Worm (Caenorhabditis elegans): ENCODE results near the gene rpl-10.

rpl-10 gene

ce11 chrII:8162120-8162648 is 18.5 kb downstream of the rpl-10 start, which contains the start of the genes emb-27 and rrf-3:
emb-27 (minus strand) TSS chrII:8162170.
rrf-3 (plus strand) TSS chrII:8162465.
- no peak for TF ChIP-seq unc-62 (GFP tag; optimal IDR thresholded peaks at IDR 0.05)

- no peak for TF ChIP-seq unc-62 (GFP tag; optimal IDR thresholded peaks at IDR 0.05)
Measured at ce11 chrII:8169283-8169682, 25.6 kb downstream of the rpl-10 start, which contains the start of gene T05C12.15. T05C12.15 (plus strand) TSS chrII:8169583.

- TF ChIP-seq unc-62 (GFP tag; optimal IDR thresholded peaks at IDR 0.05) = no peak
Measured at ce11 chrII:8170374-8170773, 26.7 kb downstream of the rpl-10 start, which contains the start of gene T05C12.11. T05C12.11 (minus strand) TSS chrII:8170474.

- no peak for TF ChIP-seq unc-62 (GFP tag; optimal IDR thresholded peaks at IDR 0.05)
Measured at ce11 chrII:8173449-8173848, 29.8 kb downstream of the rpl-10 start, which contains the start of the genes decr-1.3 and T05C12.1. decr-1.3 (minus strand) TSS chrII:8173549. T05C12.1 (plus strand) TSS chrII:8173680.

- TF ChIP-seq unc-62 (GFP tag; optimal IDR thresholded peaks at IDR 0.05) = no peak
Measured at ce11 chrII:8174148-8174547, 30.5 kb downstream of the rpl-10 start.

- TF ChIP-seq unc-62 (GFP tag; optimal IDR thresholded peaks at IDR 0.05) = no peak
Measured at ce11 chrII:8177095-8177494, 33.4 kb downstream of the rpl-10 start, which contains the start of gene acr-14. acr-14 (minus strand) TSS chrII:8177195.

- no peak for TF ChIP-seq unc-62 (GFP tag; optimal IDR thresholded peaks at IDR 0.05)
Measured at ce11 chrII:8178614-8179013, 34.9 kb downstream of the rpl-10 start.

- TF ChIP-seq unc-62 (GFP tag; optimal IDR thresholded peaks at IDR 0.05) = no peak
Measured at ce11 chrII:8180281-8180680, 36.6 kb downstream of the rpl-10 start, which contains the start of gene T05C12.4. T05C12.4 (minus strand) TSS chrII:8180381.

ce11 chrII:8181437-8181836 is 37.8 kb downstream of the rpl-10 start, which contains the start of gene dylt-3:
dylt-3 (plus strand) TSS chrII:8181737.
- no peak for TF ChIP-seq unc-62 (GFP tag; optimal IDR thresholded peaks at IDR 0.05)

- TF ChIP-seq unc-62 (GFP tag; optimal IDR thresholded peaks at IDR 0.05) = no peak
Measured at ce11 chrII:8185016-8185493, 41.4 kb downstream of the rpl-10 start, which contains the start of the genes mig-5 and cct-1. mig-5 (minus strand) TSS chrII:8185023. cct-1 (plus strand) TSS chrII:8185443.

- TF ChIP-seq unc-62 (GFP tag; optimal IDR thresholded peaks at IDR 0.05) = no peak
Measured at ce11 chrII:8187516-8187915, 43.8 kb downstream of the rpl-10 start.

ce11 chrII:8190455-8190854 is 46.8 kb downstream of the rpl-10 start, which contains the start of gene T05C12.8:
T05C12.8 (minus strand) TSS chrII:8190555.
- no peak for TF ChIP-seq unc-62 (GFP tag; optimal IDR thresholded peaks at IDR 0.05)

- no peak for TF ChIP-seq unc-62 (GFP tag; optimal IDR thresholded peaks at IDR 0.05)
Measured at ce11 chrII:8193126-8193525, 49.4 kb downstream of the rpl-10 start, which contains the start of gene T05C12.9. T05C12.9 (minus strand) TSS chrII:8193226.

- TF ChIP-seq unc-62 (GFP tag; optimal IDR thresholded peaks at IDR 0.05) = no peak
Measured at ce11 chrII:8193922-8194321, 50.2 kb downstream of the rpl-10 start.

Data from whole organism, dauer.